Worm (Caenorhabditis elegans) whole organism, L3 larva: ENCODE results near the gene F36D4.4.

Experiments used
- R02D3.7 ChIP-seq: fragments of 150-350 bp; optimal IDR thresholded peaks from 2 replicates; lab custom pipeline; 2014; ENCODE audit warnings: missing biosample characterization, missing genetic modification characterization
- aly-2 ChIP-seq: fragments of 150-350 bp; optimal IDR thresholded peaks from 2 replicates; lab custom pipeline; 2014; ENCODE audit warnings: missing biosample characterization, missing genetic modification characterization
- ama-1 ChIP-seq: fragments of 150-350 bp; optimal IDR thresholded peaks from 2 replicates; lab custom pipeline; 2018
- ceh-16 ChIP-seq: sonication (generic microtip); optimal IDR thresholded peaks from 2 replicates; lab custom pipeline; 2017; ENCODE audit warnings: missing biosample characterization, missing genetic modification characterization
- ceh-28 ChIP-seq: fragments of 150-350 bp; optimal IDR thresholded peaks from 2 replicates; lab custom pipeline; 2014; ENCODE audit warnings: missing biosample characterization, missing genetic modification reagents, missing genetic modification characterization
- ceh-82 ChIP-seq: fragments of 150-350 bp; optimal IDR thresholded peaks from 2 replicates; lab custom pipeline; 2014; ENCODE audit warnings: missing biosample characterization, missing genetic modification characterization
- daf-12 ChIP-seq: fragments of 150-350 bp; optimal IDR thresholded peaks from 2 replicates; lab custom pipeline; 2014; ENCODE audit warnings: missing biosample characterization, missing genetic modification reagents, missing genetic modification characterization
- egl-27 ChIP-seq: sonication (generic microtip); optimal IDR thresholded peaks from 4 replicates; lab custom pipeline; 2017; ENCODE audit warnings: missing biosample characterization, missing genetic modification reagents, missing genetic modification characterization
- egl-5 ChIP-seq: fragments of 150-350 bp; optimal IDR thresholded peaks from 2 replicates; lab custom pipeline; 2017; ENCODE audit warnings: missing biosample characterization, missing genetic modification reagents, missing genetic modification characterization, inconsistent platforms
- elt-1 ChIP-seq: fragments of 150-350 bp; optimal IDR thresholded peaks from 2 replicates; lab custom pipeline; 2014; ENCODE audit warnings: missing biosample characterization, missing genetic modification characterization
- elt-2 ChIP-seq: sonication (generic microtip); optimal IDR thresholded peaks from 2 replicates; lab custom pipeline; 2016; ENCODE audit warnings: missing genetic modification reagents, mild to moderate bottlenecking, missing genetic modification characterization, missing compliant biosample characterization
- elt-3 ChIP-seq, 3 experiments: fragments of 150-350 bp in 1 of 3; sonication (generic microtip) in 2 of 3; optimal IDR thresholded peaks; 2 replicates in 2 of 3; 4 replicates in 1 of 3; lab custom pipeline; 2014 to 2017; ENCODE audit warnings: missing biosample characterization in 3 of 3, missing genetic modification characterization in 3 of 3
- eor-1 ChIP-seq, 2 experiments: fragments of 150-350 bp; optimal IDR thresholded peaks; 2 replicates each; lab custom pipeline; 2014 to 2018; ENCODE audit warnings: missing biosample characterization in 2 of 2, missing genetic modification characterization in 2 of 2
- fkh-10 ChIP-seq: sonication (generic microtip); optimal IDR thresholded peaks from 2 replicates; lab custom pipeline; 2017; ENCODE audit warnings: missing biosample characterization, missing genetic modification reagents, missing genetic modification characterization
- fkh-2 ChIP-seq: fragments of 150-350 bp; optimal IDR thresholded peaks from 2 replicates; lab custom pipeline; 2014; ENCODE audit warnings: missing biosample characterization, missing genetic modification reagents, missing genetic modification characterization
- fos-1 ChIP-seq: fragments of 150-350 bp; optimal IDR thresholded peaks from 2 replicates; lab custom pipeline; 2014; ENCODE audit warnings: missing biosample characterization, missing genetic modification characterization
- hmg-11 ChIP-seq: sonication (generic microtip); optimal IDR thresholded peaks from 2 replicates; lab custom pipeline; 2016; ENCODE audit warnings: missing genetic modification characterization, missing compliant biosample characterization
- jun-1 ChIP-seq: fragments of 150-350 bp; optimal IDR thresholded peaks from 2 replicates; lab custom pipeline; 2014; ENCODE audit warnings: missing biosample characterization, missing genetic modification reagents, missing genetic modification characterization
- lin-15B ChIP-seq: fragments of 150-350 bp; optimal IDR thresholded peaks from 2 replicates; lab custom pipeline; 2014; ENCODE audit warnings: missing biosample characterization, missing genetic modification characterization
- lin-39 ChIP-seq: fragments of 150-350 bp; optimal IDR thresholded peaks from 2 replicates; lab custom pipeline; 2018; ENCODE audit warnings: missing biosample characterization, missing genetic modification reagents, missing genetic modification characterization
- lsy-12 ChIP-seq: sonication (generic microtip); optimal IDR thresholded peaks from 2 replicates; lab custom pipeline; 2016; ENCODE audit warnings: mild to moderate bottlenecking, missing genetic modification characterization, missing compliant biosample characterization
- mdl-1 ChIP-seq: fragments of 150-350 bp; optimal IDR thresholded peaks from 2 replicates; lab custom pipeline; 2014; ENCODE audit warnings: missing biosample characterization, missing genetic modification characterization
- nfya-1 ChIP-seq: sonication (generic microtip); optimal IDR thresholded peaks from 2 replicates; lab custom pipeline; 2017; ENCODE audit warnings: missing genetic modification characterization, mild to moderate bottlenecking, missing compliant biosample characterization, antibody characterized with exemption, moderate library complexity; ENCODE audit not compliant: insufficient read depth
- nhr-12 ChIP-seq: fragments of 150-350 bp; optimal IDR thresholded peaks from 2 replicates; lab custom pipeline; 2014; ENCODE audit warnings: missing biosample characterization, missing genetic modification characterization
- nhr-23 ChIP-seq: fragments of 150-350 bp; optimal IDR thresholded peaks from 2 replicates; lab custom pipeline; 2014; ENCODE audit warnings: missing biosample characterization, missing genetic modification reagents, missing genetic modification characterization
- nhr-25 ChIP-seq: sonication (generic microtip); optimal IDR thresholded peaks from 2 replicates; lab custom pipeline; 2017; ENCODE audit warnings: missing biosample characterization, missing genetic modification characterization
- nhr-43 ChIP-seq: sonication (generic microtip); optimal IDR thresholded peaks from 2 replicates; lab custom pipeline; 2016; ENCODE audit warnings: mild to moderate bottlenecking, missing genetic modification characterization, missing compliant biosample characterization; ENCODE audit not compliant: poor library complexity, severe bottlenecking
- nhr-76 ChIP-seq: fragments of 150-350 bp; sonication (generic microtip); optimal IDR thresholded peaks from 5 replicates; lab custom pipeline; 2014; ENCODE audit warnings: missing biosample characterization, missing genetic modification characterization
- nhr-77 ChIP-seq: fragments of 150-350 bp; optimal IDR thresholded peaks from 2 replicates; lab custom pipeline; 2014; ENCODE audit warnings: missing biosample characterization, missing genetic modification characterization
- pha-4 ChIP-seq: fragments of 150-350 bp; optimal IDR thresholded peaks from 2 replicates; lab custom pipeline; 2014; ENCODE audit warnings: missing biosample characterization, missing genetic modification reagents, missing genetic modification characterization
- pqm-1 ChIP-seq: fragments of 150-350 bp; optimal IDR thresholded peaks from 2 replicates; lab custom pipeline; 2017; ENCODE audit warnings: missing biosample characterization, missing genetic modification characterization, inconsistent platforms
- sea-2 ChIP-seq: fragments of 150-350 bp; sonication (generic microtip); optimal IDR thresholded peaks from 4 replicates; lab custom pipeline; 2014; ENCODE audit warnings: missing biosample characterization, missing genetic modification reagents, missing genetic modification characterization
- skn-1 ChIP-seq: fragments of 150-350 bp; optimal IDR thresholded peaks from 2 replicates; lab custom pipeline; 2014; ENCODE audit warnings: missing biosample characterization, missing genetic modification characterization
- snpc-4 ChIP-seq: fragments of 150-350 bp; optimal IDR thresholded peaks from 2 replicates; lab custom pipeline; 2014; ENCODE audit warnings: missing biosample characterization, missing genetic modification characterization
- unc-39 ChIP-seq: sonication (generic microtip); optimal IDR thresholded peaks from 4 replicates; lab custom pipeline; 2017; ENCODE audit warnings: missing biosample characterization, missing genetic modification characterization
- ztf-11 ChIP-seq: fragments of 150-350 bp; optimal IDR thresholded peaks from 2 replicates; lab custom pipeline; 2014; ENCODE audit warnings: missing biosample characterization, missing genetic modification characterization

Gene F36D4.4

DNA sequence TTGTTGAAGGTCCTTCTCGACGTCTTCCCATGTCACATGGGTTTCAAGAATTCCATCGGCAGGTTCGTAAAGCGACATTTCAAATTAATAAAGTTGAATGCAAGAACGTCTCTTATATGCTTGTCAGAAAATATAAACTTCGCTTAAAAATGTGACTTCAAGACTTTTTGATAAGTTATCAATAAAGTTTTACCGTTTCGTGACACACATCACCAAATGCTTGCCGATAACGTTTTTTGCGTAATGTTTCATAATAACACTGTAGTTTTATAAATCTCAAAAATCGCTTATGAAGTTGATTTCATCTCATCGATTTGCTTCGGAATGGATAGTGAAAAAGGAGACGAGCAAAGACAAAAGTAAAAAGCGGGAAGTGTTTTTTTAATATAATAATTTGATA, 40.9 kb downstream of the F36D4.4 start, which contains the start of gene E02C12.8:
E02C12.8 (minus strand) TSS at position 141 of the 400 bp plus-strand sequence.
- peak; percentile 85 for TF ChIP-seq elt-2 (tag; lab: Kevin White, UChicago)
- no peak for TF ChIP-seq fkh-2 (tag; lab: Kevin White, UChicago)
- peak; percentile 75 for TF ChIP-seq pqm-1
- TF ChIP-seq snpc-4 (tag; lab: Kevin White, UChicago) = no peak
- no peak for TF ChIP-seq lsy-12 (tag; lab: Kevin White, UChicago)
- TF ChIP-seq, all 47 proteins: peak for 2

DNA sequence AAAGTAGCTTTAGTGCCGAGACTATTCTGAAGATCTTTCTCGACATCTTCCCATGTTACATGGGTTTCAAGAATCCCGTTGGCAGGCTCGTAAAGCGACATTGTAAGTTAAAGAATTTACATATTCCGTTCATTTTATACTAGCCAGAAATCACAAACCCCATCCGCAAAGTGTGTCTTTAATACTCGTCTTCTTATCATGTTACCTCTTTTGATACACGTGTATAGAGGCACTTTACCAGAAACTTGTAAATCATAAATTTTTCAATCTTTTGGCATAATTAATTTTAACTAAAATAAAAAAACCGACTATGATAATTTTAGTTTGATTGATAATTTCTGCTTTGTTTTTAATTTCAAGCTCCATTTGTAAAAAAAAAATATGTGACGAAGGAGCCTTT, 43.4 kb downstream of the F36D4.4 start, which contains the start of gene E02C12.6:
E02C12.6 (minus strand) TSS at position 101 of the 400 bp plus-strand sequence.
- TF ChIP-seq pqm-1 (no peak), ceh-28 (tag; lab: Kevin White, UChicago) (no peak), ama-1 (lab: Kevin White, UChicago) (no peak), nhr-77 (no peak), fkh-2 (tag; lab: Kevin White, UChicago) (no peak), sea-2 (no peak), nfya-1 (tag; lab: Kevin White, UChicago) (no peak), jun-1 (tag; lab: Kevin White, UChicago) (no peak), pha-4 (tag; lab: Kevin White, UChicago) (no peak), egl-27 (tag; lab: Kevin White, UChicago) (no peak), ceh-82 (tag; lab: Kevin White, UChicago) (no peak), fkh-10 (no peak), unc-39 (no peak), daf-12 (no peak), nhr-76 (tag; lab: Kevin White, UChicago) (no peak), elt-2 (tag; lab: Kevin White, UChicago) (no peak), lin-15B (tag; lab: Kevin White, UChicago) (no peak), eor-1 (tag; optimal IDR thresholded peaks at IDR 0.05; lab: Kevin White, UChicago) (no peak), nhr-25 (tag; lab: Kevin White, UChicago) (no peak), lin-39 (tag; lab: Kevin White, UChicago) (no peak)

DNA sequence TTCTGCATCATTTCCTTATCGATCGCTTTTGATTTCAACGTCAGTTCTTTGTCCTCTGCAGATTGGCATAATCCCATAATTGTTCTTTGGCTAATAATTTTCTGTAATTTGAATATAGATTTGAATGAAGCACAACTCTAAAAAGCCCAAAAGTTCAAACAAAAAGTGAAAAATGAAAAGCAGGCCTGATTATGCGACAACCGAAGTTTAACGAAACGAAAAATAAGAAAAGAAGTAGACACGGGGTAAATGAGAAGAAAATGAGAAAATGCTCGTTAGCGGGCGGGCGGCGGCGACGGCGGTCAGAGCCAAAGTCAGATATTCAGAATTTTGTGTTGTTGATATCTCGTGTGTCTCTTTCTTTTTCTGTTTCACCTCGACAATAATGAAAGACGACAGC, 54.7 kb downstream of the F36D4.4 start, which contains the start of gene gpa-3:
gpa-3 (minus strand) TSS at position 101 of the 400 bp plus-strand sequence.
- TF ChIP-seq fos-1 (tag; lab: Kevin White, UChicago) (no peak), hmg-11 (tag; lab: Kevin White, UChicago) (no peak), ceh-28 (tag; lab: Kevin White, UChicago) (no peak), ceh-16 (tag; lab: Kevin White, UChicago) (no peak), ztf-11 (tag; lab: Kevin White, UChicago) (no peak), snpc-4 (tag; lab: Kevin White, UChicago) (no peak), aly-2 (tag; lab: Kevin White, UChicago) (no peak), elt-2 (tag; lab: Kevin White, UChicago) (no peak), R02D3.7 (tag; lab: Kevin White, UChicago) (no peak), nhr-43 (tag; lab: Kevin White, UChicago) (no peak)

DNA sequence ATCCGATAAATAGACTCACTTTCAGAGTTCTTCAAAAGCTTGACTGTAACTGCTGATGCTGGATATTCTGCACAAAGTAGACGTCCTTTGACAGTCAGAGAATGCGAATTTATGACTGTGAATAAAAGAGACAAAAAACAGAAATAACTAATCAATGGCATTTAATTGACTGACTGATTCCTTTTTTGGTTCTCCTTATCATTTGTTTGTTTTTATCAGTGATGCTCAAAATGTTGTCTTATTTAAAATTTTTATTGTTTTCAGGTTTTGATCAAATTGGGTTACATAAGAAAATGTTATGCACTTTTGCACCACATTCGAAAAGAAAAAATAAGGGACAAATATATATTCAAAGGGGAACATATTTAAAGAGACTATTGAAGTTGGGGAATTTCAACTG, 58.1 kb downstream of the F36D4.4 start, which contains the start of gene ttr-49:
ttr-49 (minus strand) TSS at position 171 of the 400 bp plus-strand sequence.
- TF ChIP-seq elt-2 (tag; lab: Kevin White, UChicago) = peak; percentile 64
- no peak for TF ChIP-seq R02D3.7 (tag; lab: Kevin White, UChicago)
- TF ChIP-seq pqm-1 = peak; percentile 24

DNA sequence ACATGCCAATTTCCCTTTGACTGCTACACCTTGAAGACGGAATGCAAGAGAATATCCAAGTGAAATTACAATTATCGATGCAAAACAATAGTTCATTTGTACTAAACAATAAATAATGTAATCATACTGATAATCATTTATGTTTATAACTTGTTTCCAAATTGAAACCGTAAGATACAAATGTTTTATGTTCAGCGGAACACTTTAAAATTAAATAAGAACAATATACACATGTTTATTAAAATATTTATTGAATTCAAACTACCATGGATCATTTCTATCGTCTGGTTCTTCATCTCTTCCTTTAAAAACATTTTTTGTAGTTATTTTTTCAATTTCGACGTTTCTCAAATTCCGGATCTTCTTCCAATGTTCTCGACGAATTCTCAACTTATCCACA, 59.0 kb downstream of the F36D4.4 start, which contains the start of gene ttr-40:
ttr-40 (minus strand) TSS at position 101 of the 400 bp plus-strand sequence.
- TF ChIP-seq sea-2 (no peak), R02D3.7 (tag; lab: Kevin White, UChicago) (no peak), egl-5 (tag; lab: Kevin White, UChicago) (no peak), nhr-23 (tag; lab: Kevin White, UChicago) (no peak), lsy-12 (tag; lab: Kevin White, UChicago) (no peak), unc-39 (no peak), nhr-76 (tag; lab: Kevin White, UChicago) (no peak), snpc-4 (tag; lab: Kevin White, UChicago) (no peak), mdl-1 (tag; lab: Kevin White, UChicago) (no peak), nhr-12 (tag; lab: Kevin White, UChicago) (no peak), lin-15B (tag; lab: Kevin White, UChicago) (no peak), elt-1 (tag; lab: Kevin White, UChicago) (no peak), nhr-25 (tag; lab: Kevin White, UChicago) (no peak), ama-1 (lab: Kevin White, UChicago) (no peak), ceh-28 (tag; lab: Kevin White, UChicago) (no peak), skn-1 (tag; lab: Kevin White, UChicago) (no peak), elt-3 (tag; optimal IDR thresholded peaks at IDR 0.05; lab: Kevin White, UChicago) (no peak)
